Fruit fly (Drosophila melanogaster): ENCODE data around the gene Ubc2.

The Ubc2 gene

dm6 chr2L:10800877-10801719 is 33.3 kb upstream of the Ubc2 start, which contains the start of gene CG31869 (continued):
- TF ChIP-seq CG2889 (GFP tag; IDR thresholded peaks at IDR 0.05) (no peak), exex (tag; optimal IDR thresholded peaks at IDR 0.05) (no peak), CG4707 (GFP tag; optimal IDR thresholded peaks at IDR 0.05) (no peak), CG11723 (GFP tag; optimal IDR thresholded peaks at IDR 0.05) (no peak), Lpt (GFP tag; optimal IDR thresholded peaks at IDR 0.05) (no peak), Myb (GFP tag; optimal IDR thresholded peaks at IDR 0.05) (no peak), CG12071 (GFP tag; optimal IDR thresholded peaks at IDR 0.05) (no peak), Kr (GFP tag; optimal IDR thresholded peaks at IDR 0.05) (no peak), HmgD (GFP tag; optimal IDR thresholded peaks at IDR 0.05) (no peak), org-1 (GFP tag; optimal IDR thresholded peaks at IDR 0.05) (no peak), Blimp-1 (GFP tag; optimal IDR thresholded peaks at IDR 0.05) (peak; percentile 9), CG10321 (GFP tag; IDR thresholded peaks at IDR 0.05) (no peak), az2 (GFP tag; optimal IDR thresholded peaks at IDR 0.05) (no peak), crc (GFP tag; optimal IDR thresholded peaks at IDR 0.05) (no peak), ewg (GFP tag; optimal IDR thresholded peaks at IDR 0.05) (no peak), chif (GFP tag; optimal IDR thresholded peaks at IDR 0.05) (no peak), p53 (GFP tag; optimal IDR thresholded peaks at IDR 0.05) (no peak), CG18011 (GFP tag; optimal IDR thresholded peaks at IDR 0.05) (no peak), CG7928 (GFP tag; optimal IDR thresholded peaks at IDR 0.05) (no peak), pb (GFP tag; optimal IDR thresholded peaks at IDR 0.05) (no peak), CG2116 (GFP tag; optimal IDR thresholded peaks at IDR 0.05) (no peak), stwl (tag; optimal IDR thresholded peaks at IDR 0.05) (no peak), CG42726 (GFP tag; IDR thresholded peaks at IDR 0.05; ENCODE audit: partially characterized antibody) (no peak), CG13123 (GFP tag; optimal IDR thresholded peaks at IDR 0.05) (no peak), Mad (GFP tag; optimal IDR thresholded peaks at IDR 0.05) (no peak), Chrac-16 (GFP tag; optimal IDR thresholded peaks at IDR 0.05) (no peak), CG4404 (GFP tag; IDR thresholded peaks at IDR 0.05) (no peak), CG18262 (tag; optimal IDR thresholded peaks at IDR 0.05) (no peak), CG13424 (tag; optimal IDR thresholded peaks at IDR 0.05) (no peak), knrl (GFP tag; IDR thresholded peaks at IDR 0.05; ENCODE audit: partially characterized antibody) (no peak), so (GFP tag; IDR thresholded peaks at IDR 0.05) (0 out of 3 replicates have a peak, but pooled peaks have one; percentile 13), CG7745 (tag; optimal IDR thresholded peaks at IDR 0.05) (no peak), wdn (GFP tag; IDR thresholded peaks at IDR 0.05) (0 out of 2 replicates have a peak, but pooled peaks have one; percentile 35), CG3995 (GFP tag; optimal IDR thresholded peaks at IDR 0.05) (no peak), Ssrp (tag; optimal IDR thresholded peaks at IDR 0.05) (no peak), grau (tag; optimal IDR thresholded peaks at IDR 0.05) (peak; percentile 80), Ptx1 (GFP tag; IDR thresholded peaks at IDR 0.05) (peak; percentile 53), shn (GFP tag; optimal IDR thresholded peaks at IDR 0.05) (no peak), CG34224 (GFP tag; IDR thresholded peaks at IDR 0.05; ENCODE audit: partially characterized antibody) (no peak), Oli (tag; optimal IDR thresholded peaks at IDR 0.05) (no peak), Mes4 (GFP tag; optimal IDR thresholded peaks at IDR 0.05) (no peak), CG2712 (tag; optimal IDR thresholded peaks at IDR 0.05) (no peak), CG32772 (GFP tag; IDR thresholded peaks at IDR 0.05) (no peak), btn (GFP tag; optimal IDR thresholded peaks at IDR 0.05) (no peak), hb (GFP tag; IDR thresholded peaks at IDR 0.05; ENCODE audit: partially characterized antibody) (no peak), NK7.1 (GFP tag; optimal IDR thresholded peaks at IDR 0.05) (no peak), CG17385 (GFP tag; optimal IDR thresholded peaks at IDR 0.05) (no peak), CG10366 (GFP tag; IDR thresholded peaks at IDR 0.05) (no peak), HmgZ (tag; optimal IDR thresholded peaks at IDR 0.05) (no peak), CG16863 (GFP tag; optimal IDR thresholded peaks at IDR 0.05) (no peak)

All from whole organism, embryonic.